Fruit fly (Drosophila melanogaster): ENCODE results near the gene Hers.
"Not testable (repeated sequence)": the region's sequence is repeated elsewhere in the genome, so short reads cannot be mapped to it uniquely, and the experiment has no call there.

dm6 chrX:19929078-19929477 is 63.1 kb downstream of the Hers start, which contains the start of gene CG45489:
- not testable (repeated sequence) for TF ChIP-seq gce (GFP tag; IDR thresholded peaks at IDR 0.05); oc (tag; optimal IDR thresholded peaks at IDR 0.05); luna (GFP tag; optimal IDR thresholded peaks at IDR 0.05); Hmx (GFP tag; optimal IDR thresholded peaks at IDR 0.05); dimm (GFP tag; IDR thresholded peaks at IDR 0.05)
